Fruit fly (Drosophila melanogaster) whole organism, embryonic: ENCODE data around the gene CG3448.

ENCODE experiments used
- Abd-B ChIP-seq: fragments of 200-800 bp; sonication (Bioruptor generic); optimal IDR thresholded peaks from 2 replicates; lab custom pipeline; 2018; ENCODE audit warnings: missing biosample characterization, mild to moderate bottlenecking, missing genetic modification characterization, moderate library complexity
- Atf6 ChIP-seq: fragments of 200-800 bp; sonication (Bioruptor generic); IDR thresholded peaks from 2 replicates; pipeline ENCODE4 v1.3.6; 2022; ENCODE audit warnings: missing biosample characterization, missing genetic modification characterization
- Bteb2 ChIP-seq: fragments of 200-800 bp; sonication (Bioruptor generic); optimal IDR thresholded peaks from 2 replicates; lab custom pipeline; 2016; ENCODE audit warnings: missing biosample characterization, missing genetic modification characterization
- CG10366 ChIP-seq: fragments of 200-800 bp; sonication (Bioruptor generic); IDR thresholded peaks from 2 replicates; pipeline ENCODE4 v1.3.6; 2022; ENCODE audit warnings: missing biosample characterization, missing genetic modification characterization
- CG10654 ChIP-seq: fragments of 200-800 bp; sonication (Bioruptor generic); optimal IDR thresholded peaks from 2 replicates; lab custom pipeline; 2016; ENCODE audit warnings: missing biosample characterization, missing genetic modification characterization
- CG11093 ChIP-seq: fragments of 200-800 bp; sonication (Bioruptor generic); IDR thresholded peaks from 3 replicates; pipeline ENCODE4 v1.3.6; 2022; ENCODE audit warnings: missing biosample characterization, missing genetic modification characterization
- CG11247 ChIP-seq: fragments of 200-800 bp; sonication (Bioruptor generic); IDR thresholded peaks from 2 replicates; pipeline ENCODE4 v1.3.6; 2022; ENCODE audit warnings: missing biosample characterization, missing genetic modification characterization
- CG13123 ChIP-seq: fragments of 200-800 bp; sonication (Bioruptor generic); optimal IDR thresholded peaks from 2 replicates; lab custom pipeline; 2016; ENCODE audit warnings: missing biosample characterization, missing genetic modification characterization
- CG1529 ChIP-seq: fragments of 200-800 bp; sonication (Bioruptor generic); optimal IDR thresholded peaks from 3 replicates; lab custom pipeline; 2018; ENCODE audit warnings: missing biosample characterization, missing genetic modification characterization
- CG1792 ChIP-seq: fragments of 200-800 bp; sonication (Bioruptor generic); optimal IDR thresholded peaks from 2 replicates; lab custom pipeline; 2016; ENCODE audit warnings: missing biosample characterization, missing genetic modification characterization
- CG18262 ChIP-seq: fragments of 200-800 bp; optimal IDR thresholded peaks from 3 replicates; lab custom pipeline; 2019; ENCODE audit warnings: missing biosample characterization, mild to moderate bottlenecking, missing genetic modification characterization, moderate library complexity
- CG18599 ChIP-seq: fragments of 200-800 bp; sonication (Bioruptor generic); optimal IDR thresholded peaks from 3 replicates; lab custom pipeline; 2017; ENCODE audit warnings: missing biosample characterization, missing genetic modification characterization, mild to moderate bottlenecking, moderate library complexity, missing genetic modification reagents
- CG31388 ChIP-seq: fragments of 200-800 bp; sonication (Bioruptor generic); optimal IDR thresholded peaks from 2 replicates; lab custom pipeline; 2016; ENCODE audit warnings: missing biosample characterization, missing genetic modification characterization
- CG34376 ChIP-seq: fragments of 200-800 bp; sonication (Bioruptor generic); optimal IDR thresholded peaks from 2 replicates; lab custom pipeline; 2018; ENCODE audit warnings: missing biosample characterization, mild to moderate bottlenecking, missing genetic modification characterization
- CG3847 ChIP-seq: fragments of 200-800 bp; sonication (Bioruptor generic); IDR thresholded peaks from 2 replicates; pipeline ENCODE4 v1.3.6; 2022; ENCODE audit warnings: missing biosample characterization, missing genetic modification characterization
- CG6272 ChIP-seq: fragments of 200-800 bp; sonication (Bioruptor generic); IDR thresholded peaks from 2 replicates; pipeline ENCODE4 v1.3.6; 2022; ENCODE audit warnings: missing biosample characterization, missing genetic modification characterization
- CG6854 ChIP-seq: fragments of 200-800 bp; sonication (Bioruptor generic); optimal IDR thresholded peaks from 3 replicates; lab custom pipeline; 2017; ENCODE audit warnings: missing biosample characterization, mild to moderate bottlenecking, missing genetic modification characterization
- CG7987 ChIP-seq: fragments of 200-800 bp; sonication (Bioruptor generic); optimal IDR thresholded peaks from 2 replicates; lab custom pipeline; 2018; ENCODE audit warnings: missing biosample characterization, mild to moderate bottlenecking, missing genetic modification characterization, moderate library complexity
- CTCF ChIP-seq: fragments of 200-800 bp; sonication (Bioruptor generic); optimal IDR thresholded peaks from 2 replicates; lab custom pipeline; 2017; ENCODE audit warnings: missing biosample characterization, mild to moderate bottlenecking, missing genetic modification characterization, moderate library complexity
- CoRest ChIP-seq: fragments of 200-800 bp; sonication (Bioruptor generic); optimal IDR thresholded peaks from 3 replicates; lab custom pipeline; 2018; ENCODE audit warnings: missing biosample characterization, mild to moderate bottlenecking, missing genetic modification characterization, moderate library complexity
- Dbx ChIP-seq: fragments of 200-800 bp; sonication (Bioruptor generic); IDR thresholded peaks from 3 replicates; pipeline ENCODE4 v1.3.6; 2022; ENCODE audit warnings: missing biosample characterization, missing genetic modification characterization
- Dp ChIP-seq: fragments of 200-800 bp; sonication (Bioruptor generic); optimal IDR thresholded peaks from 2 replicates; lab custom pipeline; 2018; ENCODE audit warnings: missing biosample characterization, mild to moderate bottlenecking, missing genetic modification characterization, moderate library complexity
- Dref ChIP-seq: fragments of 200-800 bp; sonication (Bioruptor generic); IDR thresholded peaks from 2 replicates; pipeline ENCODE4 v1.3.6; 2022; ENCODE audit warnings: missing biosample characterization, missing genetic modification characterization
- Drgx ChIP-seq: fragments of 200-800 bp; sonication (Bioruptor generic); IDR thresholded peaks from 2 replicates; pipeline ENCODE4 v1.3.6; 2022; ENCODE audit warnings: missing biosample characterization, missing genetic modification characterization
- H2.0 ChIP-seq: fragments of 200-800 bp; sonication (Bioruptor generic); IDR thresholded peaks from 2 replicates; pipeline ENCODE4 v1.3.6; 2022; ENCODE audit warnings: missing biosample characterization, missing genetic modification characterization
- MTF-1 ChIP-seq: fragments of 200-800 bp; sonication (Bioruptor generic); optimal IDR thresholded peaks from 2 replicates; lab custom pipeline; 2018; ENCODE audit warnings: missing biosample characterization, mild to moderate bottlenecking, missing genetic modification characterization, borderline replicate concordance
- Nf-YC ChIP-seq: fragments of 200-800 bp; optimal IDR thresholded peaks from 3 replicates; lab custom pipeline; 2019; ENCODE audit warnings: missing biosample characterization, mild to moderate bottlenecking, missing genetic modification characterization, moderate library complexity
- abd-A ChIP-seq: fragments of 200-800 bp; sonication (Bioruptor generic); optimal IDR thresholded peaks from 3 replicates; lab custom pipeline; 2019; ENCODE audit warnings: missing biosample characterization, mild to moderate bottlenecking, missing genetic modification characterization, moderate library complexity
- caup ChIP-seq: fragments of 200-800 bp; sonication (Bioruptor generic); optimal IDR thresholded peaks from 3 replicates; lab custom pipeline; 2017; ENCODE audit warnings: missing biosample characterization, mild to moderate bottlenecking, missing genetic modification characterization, moderate library complexity; ENCODE audit not compliant: severe bottlenecking
- en ChIP-seq: fragments of 200-800 bp; sonication (Bioruptor generic); optimal IDR thresholded peaks from 2 replicates; lab custom pipeline; 2016; ENCODE audit warnings: missing biosample characterization, missing genetic modification characterization
- ewg ChIP-seq: fragments of 200-800 bp; sonication (Bioruptor generic); optimal IDR thresholded peaks from 3 replicates; lab custom pipeline; 2017; ENCODE audit warnings: mild to moderate bottlenecking, missing biosample characterization, missing genetic modification reagents, missing genetic modification characterization
- eyg ChIP-seq: fragments of 200-800 bp; sonication (Bioruptor generic); optimal IDR thresholded peaks from 3 replicates; lab custom pipeline; 2016; ENCODE audit warnings: missing biosample characterization, missing genetic modification characterization
- fd3F ChIP-seq: fragments of 200-800 bp; sonication (Bioruptor generic); optimal IDR thresholded peaks from 2 replicates; lab custom pipeline; 2018; ENCODE audit warnings: missing biosample characterization, mild to moderate bottlenecking, missing genetic modification characterization, moderate library complexity
- gsb ChIP-seq: fragments of 200-800 bp; sonication (Bioruptor generic); IDR thresholded peaks from 2 replicates; pipeline ENCODE4 v1.3.6; 2022; ENCODE audit warnings: missing biosample characterization, missing genetic modification characterization
- gt ChIP-seq: fragments of 200-800 bp; sonication (Bioruptor generic); IDR thresholded peaks from 2 replicates; pipeline ENCODE4 v1.3.6; 2022; ENCODE audit warnings: missing biosample characterization, missing genetic modification characterization
- jigr1 ChIP-seq: fragments of 200-800 bp; sonication (Bioruptor generic); IDR thresholded peaks from 3 replicates; pipeline ENCODE4 v1.3.6; 2022; ENCODE audit warnings: missing biosample characterization, missing genetic modification characterization
- jing ChIP-seq: fragments of 200-800 bp; sonication (Bioruptor generic); optimal IDR thresholded peaks from 2 replicates; lab custom pipeline; 2018; ENCODE audit warnings: missing biosample characterization, mild to moderate bottlenecking, missing genetic modification characterization
- kay ChIP-seq: fragments of 200-800 bp; sonication (Bioruptor generic); optimal IDR thresholded peaks from 2 replicates; lab custom pipeline; 2016; ENCODE audit warnings: missing biosample characterization, missing genetic modification characterization
- lmd ChIP-seq: fragments of 200-800 bp; sonication (Bioruptor generic); IDR thresholded peaks from 2 replicates; pipeline ENCODE4 v1.3.6; 2022; ENCODE audit warnings: missing biosample characterization, missing genetic modification characterization
- lov ChIP-seq, 2 experiments: fragments of 200-800 bp in 1 of 2; fragments of >200 bp in 1 of 2; sonication (Bioruptor generic) in 1 of 2; IDR thresholded peaks in 1 of 2; optimal IDR thresholded peaks in 1 of 2; 2 replicates in 1 of 2; 3 replicates in 1 of 2; pipeline versions ENCODE4 v1.3.6 to Lab custom; 2017 to 2022; ENCODE audit warnings: missing biosample characterization in 1 of 2, missing genetic modification characterization in 1 of 2
- mld ChIP-seq: fragments of 200-800 bp; sonication (Bioruptor generic); IDR thresholded peaks from 3 replicates; pipeline ENCODE4 v1.3.6; 2022; ENCODE audit warnings: missing biosample characterization, missing genetic modification characterization; ENCODE audit not compliant: partially characterized antibody
- p53 ChIP-seq: fragments of 200-800 bp; sonication (Bioruptor generic); optimal IDR thresholded peaks from 2 replicates; lab custom pipeline; 2016; ENCODE audit warnings: missing biosample characterization, missing genetic modification characterization
- pfk ChIP-seq: fragments of 200-800 bp; sonication (Bioruptor generic); optimal IDR thresholded peaks from 2 replicates; lab custom pipeline; 2018; ENCODE audit warnings: missing biosample characterization, mild to moderate bottlenecking, missing genetic modification characterization, moderate library complexity
- sug ChIP-seq: fragments of 200-800 bp; optimal IDR thresholded peaks from 2 replicates; lab custom pipeline; 2019; ENCODE audit warnings: missing biosample characterization, mild to moderate bottlenecking, missing genetic modification characterization, moderate library complexity
- tll ChIP-seq, 2 experiments: fragments of 200-800 bp in 1 of 2; fragments of >200 bp in 1 of 2; sonication (Bioruptor generic) in 1 of 2; optimal IDR thresholded peaks; 2 replicates each; lab custom pipeline; 2017 to 2019; ENCODE audit warnings: missing biosample characterization in 2 of 2, missing genetic modification characterization in 2 of 2, mild to moderate bottlenecking in 1 of 2, moderate library complexity in 1 of 2
- tx ChIP-seq: fragments of 200-800 bp; sonication (Bioruptor generic); optimal IDR thresholded peaks from 2 replicates; lab custom pipeline; 2016; ENCODE audit warnings: missing biosample characterization, missing genetic modification characterization
- unpg ChIP-seq: fragments of 200-800 bp; sonication (Bioruptor generic); optimal IDR thresholded peaks from 3 replicates; lab custom pipeline; 2018; ENCODE audit warnings: missing biosample characterization, mild to moderate bottlenecking, missing genetic modification characterization, moderate library complexity
- wdn ChIP-seq: fragments of 200-800 bp; sonication (Bioruptor generic); IDR thresholded peaks from 2 replicates; pipeline ENCODE4 v1.3.6; 2022; ENCODE audit warnings: missing biosample characterization, missing genetic modification characterization

Gene CG3448

DNA sequence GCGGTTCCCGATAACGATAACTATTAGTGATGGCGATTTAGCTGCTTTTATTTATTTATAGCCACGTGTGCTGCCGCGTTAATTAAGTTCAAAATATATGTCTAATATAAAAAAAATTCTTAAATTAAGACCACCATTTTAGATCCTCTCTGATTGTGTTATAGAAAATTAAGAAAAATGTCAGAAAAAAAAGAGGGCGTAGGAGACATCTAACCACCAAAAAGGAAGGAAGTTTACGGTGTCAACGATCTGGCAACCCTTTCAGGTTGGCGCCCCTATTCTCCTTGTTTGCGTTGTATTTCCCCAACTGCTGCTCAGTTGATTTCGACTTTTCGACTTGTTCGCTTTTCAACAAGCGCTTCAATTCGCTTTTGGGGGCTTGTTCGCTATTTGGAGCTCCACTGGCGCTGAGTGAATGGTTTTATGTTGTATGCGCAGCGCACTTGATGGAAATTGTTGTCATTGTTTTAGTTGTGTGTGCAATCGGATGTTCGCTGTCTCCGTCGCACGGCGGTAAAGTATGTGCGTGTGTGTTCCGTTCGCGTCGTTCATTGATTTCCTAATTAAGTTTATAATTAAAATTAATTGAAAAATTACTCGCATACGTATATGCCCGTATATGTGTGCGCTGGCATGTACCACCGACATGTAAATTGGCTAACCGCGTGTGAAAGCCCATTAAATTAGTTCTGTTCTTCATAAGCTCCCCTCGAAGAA is 9.6 kb upstream of the CG3448 start, which contains the start of the genes CG3434 and CG44838 (continued):
- TF ChIP-seq Dp (GFP tag; lab: Kevin White, UChicago) (peak; percentile 67), lov (optimal IDR thresholded peaks at IDR 0.05; lab: Kevin White, UChicago) (no peak), lov (GFP tag; IDR thresholded peaks at IDR 0.05; lab: Robert Waterston, UW) (0 out of 3 replicates have a peak, but pooled peaks have one; percentile 35), Bteb2 (GFP tag; lab: Kevin White, UChicago) (peak; percentile 72), CTCF (GFP tag; lab: Kevin White, UChicago) (peak; percentile 60), sug (tag; lab: Kevin White, UChicago) (peak; percentile 86), jigr1 (GFP tag; lab: Robert Waterston, UW) (peak; percentile 38; the same call in 1 of the 3 replicates), en (GFP tag; lab: Kevin White, UChicago) (no peak), CG10654 (GFP tag; lab: Kevin White, UChicago) (peak; percentile 77), gt (no peak), CG13123 (GFP tag; lab: Kevin White, UChicago) (peak; percentile 74), tx (GFP tag; lab: Kevin White, UChicago) (peak; percentile 62), Drgx (GFP tag; lab: Robert Waterston, UW) (peak; percentile 58), pfk (GFP tag; lab: Kevin White, UChicago) (no peak), CG3847 (GFP tag; lab: Robert Waterston, UW) (peak; percentile 86), Nf-YC (tag; lab: Kevin White, UChicago) (peak; percentile 85), abd-A (peak; percentile 80), CG6854 (GFP tag; lab: Kevin White, UChicago) (peak; percentile 70), tll (GFP tag; optimal IDR thresholded peaks at IDR 0.05; lab: Kevin White, UChicago) (peak in 1 of 2 experiments; percentile 60), CG1792 (GFP tag; lab: Kevin White, UChicago) (peak; percentile 67), mld (GFP tag; lab: Robert Waterston, UW) (no peak), CG11093 (GFP tag; lab: Robert Waterston, UW) (peak; percentile 45; the same call in 1 of the 3 replicates), fd3F (GFP tag; lab: Kevin White, UChicago) (peak; percentile 68), CG18262 (tag; lab: Kevin White, UChicago) (peak; percentile 80), Dbx (peak; percentile 77; the same call in 2 of the 3 replicates), lmd (peak; percentile 70), CG10366 (GFP tag; lab: Robert Waterston, UW) (peak; percentile 80), CG7987 (GFP tag; lab: Kevin White, UChicago) (peak; percentile 41), CG11247 (GFP tag; lab: Robert Waterston, UW) (peak; percentile 62; the same call in 1 of the 2 replicates), eyg (no peak), MTF-1 (GFP tag; lab: Kevin White, UChicago) (peak; percentile 36), wdn (GFP tag; lab: Robert Waterston, UW) (peak; percentile 40; the same call in 1 of the 2 replicates), H2.0 (peak; percentile 24; the same call in 1 of the 2 replicates), ewg (GFP tag; lab: Kevin White, UChicago) (peak; percentile 69), kay (peak; percentile 61), Abd-B (GFP tag; lab: Kevin White, UChicago) (peak; percentile 86), CG1529 (GFP tag; lab: Kevin White, UChicago) (peak; percentile 45), CoRest (peak; percentile 88), caup (GFP tag; lab: Kevin White, UChicago) (peak; percentile 83), Dref (peak; percentile 66), p53 (peak; percentile 39), CG31388 (GFP tag; lab: Kevin White, UChicago) (peak; percentile 32), unpg (GFP tag; lab: Kevin White, UChicago) (peak; percentile 78), gsb (GFP tag; lab: Robert Waterston, UW) (no peak), CG18599 (GFP tag; lab: Kevin White, UChicago) (peak; percentile 85), Atf6 (peak; percentile 63; the same call in 1 of the 2 replicates), CG34376 (GFP tag; lab: Kevin White, UChicago) (peak; percentile 70), jing (GFP tag; lab: Kevin White, UChicago) (no peak), CG6272 (GFP tag; lab: Robert Waterston, UW) (peak; percentile 76; the same call in 1 of the 2 replicates)
